Fruit fly (Drosophila melanogaster) whole organism, larva: ENCODE measurements around the gene Caf1-180.

Source experiments
- noc ChIP-seq: fragments of 200-800 bp; sonication (Bioruptor generic); optimal IDR thresholded peaks from 3 replicates; lab custom pipeline; 2019; ENCODE audit warnings: missing biosample characterization, mild to moderate bottlenecking, missing genetic modification characterization, moderate library complexity

The Caf1-180 gene

dm6 chrX:8561404-8562397 is 44.4 kb downstream of the Caf1-180 start:
- no peak for TF ChIP-seq noc (tag; lab: Kevin White, UChicago)

dm6 chrX:8560087-8560999 is 45.8 kb downstream of the Caf1-180 start, which contains the start of the genes CG12112 and Trf4-1:
TSS of gene CG12112 (minus strand) at chrX:8560192.
TSS of gene Trf4-1 (plus strand) at chrX:8560322.
- TF ChIP-seq noc (tag; lab: Kevin White, UChicago) = peak; percentile 35

dm6 chrX:8558762-8559172 is 47.3 kb downstream of the Caf1-180 start, which contains the start of gene IntS4:
TSS of gene IntS4 (minus strand) at chrX:8558781.
- no peak for TF ChIP-seq noc (tag; lab: Kevin White, UChicago)

- no peak for TF ChIP-seq noc (tag; lab: Kevin White, UChicago)
Measured at dm6 chrX:8554303-8554702, 51.8 kb downstream of the Caf1-180 start.
